Worm (Caenorhabditis elegans): ENCODE results near the gene lmtr-3.
A peak's percentile ranks its signal among the peaks of the same experiment; 100 is the strongest.
"Not testable (repeated sequence)": the region's sequence is repeated elsewhere in the genome, so short reads cannot be mapped to it uniquely, and the experiment has no call there.

lmtr-3 gene

DNA sequence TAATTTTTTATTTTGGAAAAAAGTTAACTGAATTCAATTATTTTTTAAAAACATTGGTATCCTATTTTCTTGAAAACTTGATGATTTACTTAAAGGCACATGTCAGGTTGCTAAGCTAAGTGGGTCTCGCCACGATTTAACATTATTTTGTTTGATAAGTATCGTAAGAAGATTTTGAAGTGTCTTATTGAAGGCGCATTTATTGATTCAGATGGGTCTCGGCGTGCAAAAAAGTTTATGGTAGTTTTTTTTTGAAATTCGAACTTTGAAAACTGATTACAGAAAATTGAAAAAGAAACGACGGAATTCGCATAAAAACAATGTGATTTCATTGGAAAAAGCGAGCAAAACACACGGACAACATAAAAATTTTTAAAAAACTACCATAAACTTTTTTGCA lies 41.0 kb upstream of the lmtr-3 start:
- TF ChIP-seq T22C8.4 (GFP tag; IDR thresholded peaks at IDR 0.05) (no peak), flt-1 (GFP tag; IDR thresholded peaks at IDR 0.05) (no peak), tab-1 (GFP tag; IDR thresholded peaks at IDR 0.05) (no peak), ztf-29 (GFP tag; IDR thresholded peaks at IDR 0.05) (no peak), cog-1 (tag; optimal IDR thresholded peaks at IDR 0.05) (no peak), klf-2 (GFP tag; conservative IDR thresholded peaks at IDR 0.05) (no peak), med-1 (GFP tag; optimal IDR thresholded peaks at IDR 0.05; ENCODE audit: insufficient read depth) (no peak), ztf-23 (GFP tag; IDR thresholded peaks at IDR 0.05) (no peak), ref-1 (GFP tag; conservative IDR thresholded peaks at IDR 0.05) (no peak)

DNA sequence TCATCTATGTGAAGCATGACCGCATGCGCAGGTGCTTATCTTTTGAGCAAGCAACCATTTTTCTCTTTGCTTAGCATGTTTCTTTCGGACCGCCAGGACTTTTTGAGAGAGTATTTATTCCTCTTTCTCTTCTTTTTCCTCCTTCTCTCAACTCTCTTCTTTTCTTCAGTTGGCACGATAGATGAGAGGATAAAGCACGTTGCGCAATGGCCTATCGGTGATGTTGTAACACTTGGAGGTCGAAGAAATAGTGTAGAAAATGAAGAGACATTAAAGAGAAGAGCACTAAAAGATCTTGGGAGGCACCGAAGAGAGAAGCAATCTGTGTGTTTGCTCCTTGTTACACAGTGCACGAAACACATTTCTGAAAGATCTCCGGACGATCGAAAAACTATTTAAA lies 40.3 kb upstream of the lmtr-3 start:
- TF ChIP-seq cog-1 (tag; optimal IDR thresholded peaks at IDR 0.05), result peak; percentile 77
- TF ChIP-seq ztf-23 (GFP tag; IDR thresholded peaks at IDR 0.05), result no peak

DNA sequence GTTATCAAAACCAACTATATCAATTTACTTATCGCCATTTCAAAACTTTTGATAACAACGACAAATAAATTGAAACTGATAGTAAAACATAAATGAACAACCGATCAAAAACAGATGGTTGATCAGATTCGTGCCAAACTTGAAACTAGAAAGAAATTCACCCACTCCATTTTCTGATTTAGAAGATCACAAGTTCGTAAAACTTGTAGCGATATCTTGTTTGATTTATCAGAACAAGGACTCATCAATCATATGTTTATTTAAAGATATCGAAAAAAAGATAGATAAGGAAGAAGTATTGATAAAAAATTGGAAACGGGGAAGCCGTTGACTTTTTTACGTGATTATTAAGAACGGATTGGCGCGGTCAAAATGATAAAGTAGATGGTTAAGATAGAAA lies 36.9 kb upstream of the lmtr-3 start:
- TF ChIP-seq flt-1 (GFP tag; IDR thresholded peaks at IDR 0.05) (no peak), tab-1 (GFP tag; IDR thresholded peaks at IDR 0.05) (no peak), ztf-29 (GFP tag; IDR thresholded peaks at IDR 0.05) (no peak), med-1 (GFP tag; optimal IDR thresholded peaks at IDR 0.05; ENCODE audit: insufficient read depth) (no peak), cog-1 (tag; optimal IDR thresholded peaks at IDR 0.05) (no peak), T22C8.4 (GFP tag; IDR thresholded peaks at IDR 0.05) (no peak), ztf-23 (GFP tag; IDR thresholded peaks at IDR 0.05) (no peak), klf-2 (GFP tag; conservative IDR thresholded peaks at IDR 0.05) (no peak), ref-1 (GFP tag; conservative IDR thresholded peaks at IDR 0.05) (no peak)

- TF ChIP-seq ztf-29 (GFP tag; IDR thresholded peaks at IDR 0.05), result no peak
- no peak for TF ChIP-seq klf-2 (GFP tag; conservative IDR thresholded peaks at IDR 0.05)
- TF ChIP-seq T22C8.4 (GFP tag; IDR thresholded peaks at IDR 0.05), result no peak
- TF ChIP-seq flt-1 (GFP tag; IDR thresholded peaks at IDR 0.05), result no peak
- TF ChIP-seq ref-1 (GFP tag; conservative IDR thresholded peaks at IDR 0.05), result no peak
- no peak for TF ChIP-seq tab-1 (GFP tag; IDR thresholded peaks at IDR 0.05)
- TF ChIP-seq cog-1 (tag; optimal IDR thresholded peaks at IDR 0.05), result no peak
- TF ChIP-seq ztf-23 (GFP tag; IDR thresholded peaks at IDR 0.05), result no peak
- no peak for TF ChIP-seq med-1 (GFP tag; optimal IDR thresholded peaks at IDR 0.05; ENCODE audit: insufficient read depth)
These were observed 36.4 kb upstream of the lmtr-3 start, which contains the start of gene Y42A5A.1 for ce11 chrV:11087519-11087998. Gene Y42A5A.1, plus strand, starts transcription at chrV:11087948.

DNA sequence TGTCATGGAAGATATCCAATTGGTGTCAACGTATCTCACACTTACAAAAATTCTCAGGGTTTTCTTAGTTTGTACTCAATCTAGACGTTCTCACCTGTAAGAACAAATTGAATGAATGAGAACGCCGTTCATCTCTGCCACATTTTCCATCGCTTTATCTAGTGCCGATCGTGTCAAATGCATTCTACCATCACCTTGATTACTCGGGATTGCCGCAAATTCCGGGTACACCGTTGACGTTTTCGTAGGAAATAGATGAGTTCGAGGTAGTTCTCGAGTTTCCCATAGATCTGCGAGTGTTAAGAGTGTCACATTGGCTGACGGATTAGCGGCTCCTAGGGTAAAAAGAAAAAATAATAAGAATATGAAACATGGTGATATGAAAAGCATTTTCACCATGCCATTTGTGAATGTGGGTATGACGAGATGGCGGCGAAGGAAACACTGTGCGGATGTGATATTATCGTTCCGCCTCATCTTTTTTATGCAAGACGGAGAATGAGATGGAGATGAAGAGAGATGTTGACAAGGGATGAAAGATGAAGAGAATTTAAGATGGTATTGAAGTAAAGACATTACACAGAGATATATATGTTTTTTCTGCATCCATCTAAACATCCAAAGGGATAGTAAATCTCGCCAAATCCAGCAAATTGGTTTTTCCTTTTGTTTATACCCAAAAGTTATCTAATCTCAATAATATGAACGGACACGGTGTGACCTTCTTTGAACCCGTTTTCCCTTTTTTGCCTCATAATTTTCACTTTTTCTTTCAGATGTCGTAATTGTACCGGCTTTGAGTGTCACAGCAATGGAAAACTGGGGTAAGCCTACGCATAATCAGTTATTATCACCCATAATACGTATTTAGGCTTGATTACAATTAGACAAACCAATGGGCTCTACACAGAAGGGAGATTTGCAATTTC lies 30.6 kb upstream of the lmtr-3 start, which contains the start of gene lact-8:
Gene lact-8 (minus strand): TSS at position 445 of the 929 bp plus-strand sequence.
- TF ChIP-seq ref-1 (GFP tag; conservative IDR thresholded peaks at IDR 0.05) (no peak), cog-1 (tag; optimal IDR thresholded peaks at IDR 0.05) (no peak), ztf-29 (GFP tag; IDR thresholded peaks at IDR 0.05) (no peak), ztf-23 (GFP tag; IDR thresholded peaks at IDR 0.05) (no peak), T22C8.4 (GFP tag; IDR thresholded peaks at IDR 0.05) (no peak), tab-1 (GFP tag; IDR thresholded peaks at IDR 0.05) (no peak), med-1 (GFP tag; optimal IDR thresholded peaks at IDR 0.05; ENCODE audit: insufficient read depth) (no peak), klf-2 (GFP tag; conservative IDR thresholded peaks at IDR 0.05) (no peak), flt-1 (GFP tag; IDR thresholded peaks at IDR 0.05) (no peak)

DNA sequence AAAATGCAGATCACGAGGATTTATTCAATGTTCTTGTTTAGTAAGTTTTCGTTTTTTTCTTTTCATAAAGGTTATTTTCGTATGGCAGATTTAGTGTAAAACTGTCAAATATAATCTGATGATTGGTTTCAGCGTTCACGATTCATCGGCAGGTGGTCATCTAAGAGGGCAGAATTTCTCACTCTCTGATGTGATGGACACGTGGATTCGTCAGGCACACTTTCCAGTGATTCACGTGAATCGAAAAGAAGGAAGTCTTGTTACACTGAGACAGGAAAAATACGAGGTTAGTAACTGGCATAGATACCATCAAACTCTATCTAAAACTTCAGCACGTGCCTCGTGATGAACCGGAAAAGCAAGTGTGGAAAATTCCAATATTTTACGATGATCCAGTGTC lies 29.3 kb upstream of the lmtr-3 start:
- TF ChIP-seq tab-1 (GFP tag; IDR thresholded peaks at IDR 0.05) (no peak), ztf-29 (GFP tag; IDR thresholded peaks at IDR 0.05) (no peak), ref-1 (GFP tag; conservative IDR thresholded peaks at IDR 0.05) (no peak)

ce11 chrV:11095873-11096272 lies 28.1 kb upstream of the lmtr-3 start, which contains the start of gene Y42A5A.3:
Gene Y42A5A.3, minus strand, starts transcription at chrV:11095973.
- TF ChIP-seq flt-1 (GFP tag; IDR thresholded peaks at IDR 0.05) (no peak), tab-1 (GFP tag; IDR thresholded peaks at IDR 0.05) (no peak), ztf-23 (GFP tag; IDR thresholded peaks at IDR 0.05) (no peak), med-1 (GFP tag; optimal IDR thresholded peaks at IDR 0.05; ENCODE audit: insufficient read depth) (no peak), klf-2 (GFP tag; conservative IDR thresholded peaks at IDR 0.05) (no peak)

DNA sequence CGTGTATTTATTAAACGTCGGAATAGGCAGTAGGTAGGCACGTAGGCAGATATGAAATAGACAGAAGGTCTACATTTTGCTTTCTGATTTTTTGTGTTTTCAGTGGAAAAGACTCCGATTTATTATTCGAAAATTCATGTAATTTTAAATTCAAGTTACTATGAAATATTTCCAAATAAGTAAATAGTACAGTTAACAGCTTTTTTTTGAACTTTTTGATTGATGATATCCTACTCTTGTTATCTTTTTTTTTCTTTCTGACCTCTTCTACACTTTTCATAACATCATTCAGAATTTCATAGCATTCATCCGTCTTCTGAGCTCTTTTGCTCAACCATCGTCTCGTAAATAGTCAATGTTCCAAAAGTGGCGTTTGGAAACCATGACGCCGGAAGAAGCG lies 25.4 kb upstream of the lmtr-3 start, which contains the start of gene cdkl-1:
Gene cdkl-1 (plus strand): TSS at position 301 of the 400 bp plus-strand sequence.
- TF ChIP-seq flt-1 (GFP tag; IDR thresholded peaks at IDR 0.05) (no peak), cog-1 (tag; optimal IDR thresholded peaks at IDR 0.05) (no peak), tab-1 (GFP tag; IDR thresholded peaks at IDR 0.05) (no peak)

ce11 chrV:11104408-11104807 lies 19.6 kb upstream of the lmtr-3 start:
- TF ChIP-seq med-1 (GFP tag; optimal IDR thresholded peaks at IDR 0.05; ENCODE audit: insufficient read depth) (no peak), cog-1 (tag; optimal IDR thresholded peaks at IDR 0.05) (no peak), tab-1 (GFP tag; IDR thresholded peaks at IDR 0.05) (no peak), ztf-29 (GFP tag; IDR thresholded peaks at IDR 0.05) (no peak), ztf-23 (GFP tag; IDR thresholded peaks at IDR 0.05) (no peak), T22C8.4 (GFP tag; IDR thresholded peaks at IDR 0.05) (no peak), ref-1 (GFP tag; conservative IDR thresholded peaks at IDR 0.05) (no peak), klf-2 (GFP tag; conservative IDR thresholded peaks at IDR 0.05) (no peak), flt-1 (GFP tag; IDR thresholded peaks at IDR 0.05) (no peak)

DNA sequence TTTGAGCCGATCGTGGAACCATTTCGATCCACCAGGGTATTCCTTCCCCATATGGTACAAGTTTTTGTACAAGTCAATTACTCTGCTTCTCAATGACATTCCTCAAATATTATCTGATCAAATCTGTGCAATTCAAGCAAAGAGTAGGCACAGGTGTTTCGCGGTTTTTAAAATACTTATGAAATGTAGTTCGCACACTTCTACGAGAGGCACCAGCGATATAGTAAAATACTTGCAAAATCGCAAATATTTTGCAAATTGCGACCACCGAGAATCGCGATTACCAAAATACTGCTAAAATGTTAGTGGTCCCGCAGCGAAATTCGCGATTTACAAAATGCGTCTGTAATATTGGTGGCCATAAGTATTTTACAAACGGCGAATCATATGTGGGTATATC lies 14.3 kb upstream of the lmtr-3 start, which contains the start of gene Y42A5A.5:
Gene Y42A5A.5 (minus strand): TSS at position 101 of the 400 bp plus-strand sequence.
- not testable (repeated sequence) for TF ChIP-seq klf-2 (GFP tag; conservative IDR thresholded peaks at IDR 0.05); cog-1 (tag; optimal IDR thresholded peaks at IDR 0.05); flt-1 (GFP tag; IDR thresholded peaks at IDR 0.05)
